Worm (Caenorhabditis elegans) whole organism, young adult: ENCODE data around the gene nifk-1.

ENCODE experiments used
- C17E4.6 ChIP-seq: fragments of 200-800 bp; sonication (Bioruptor generic); IDR thresholded peaks from 2 replicates; pipeline ENCODE4 v1.3.6; 2022; ENCODE audit warnings: missing genetic modification reagents, missing genetic modification characterization, missing compliant biosample characterization
- D2030.7 ChIP-seq: fragments of 200-800 bp; sonication (Bioruptor generic); IDR thresholded peaks from 2 replicates; pipeline ENCODE4 v1.3.6; 2022; ENCODE audit warnings: missing genetic modification reagents, missing genetic modification characterization, missing compliant biosample characterization
- F37B4.10 ChIP-seq: fragments of 200-800 bp; sonication (Bioruptor generic); IDR thresholded peaks from 2 replicates; pipeline ENCODE4 v1.3.6; 2022; ENCODE audit warnings: missing genetic modification characterization, missing compliant biosample characterization
- F49E8.2 ChIP-seq: sonication (generic microtip); optimal IDR thresholded peaks from 3 replicates; lab custom pipeline; 2017; ENCODE audit warnings: missing genetic modification characterization, mild to moderate bottlenecking, missing compliant biosample characterization, antibody characterized with exemption, moderate library complexity; ENCODE audit not compliant: insufficient read depth
- ama-1 ChIP-seq, 3 experiments: fragments of 150-350 bp in 1 of 3; sonication (generic microtip) in 2 of 3; optimal IDR thresholded peaks; 2 replicates each; lab custom pipeline; 2014 to 2018; ENCODE audit warnings: missing biosample characterization in 2 of 3, missing genetic modification characterization in 2 of 3, missing genetic modification reagents in 2 of 3
- ceh-27 ChIP-seq: fragments of 200-800 bp; sonication (Bioruptor generic); optimal IDR thresholded peaks from 2 replicates; lab custom pipeline; 2018; ENCODE audit warnings: mild to moderate bottlenecking, missing genetic modification characterization, moderate library complexity, missing compliant biosample characterization
- ceh-79 ChIP-seq: sonication (generic microtip); optimal IDR thresholded peaks from 2 replicates; lab custom pipeline; 2017; ENCODE audit warnings: mild to moderate bottlenecking, missing genetic modification characterization, missing compliant biosample characterization
- die-1 ChIP-seq: sonication (generic microtip); optimal IDR thresholded peaks from 2 replicates; lab custom pipeline; 2016; ENCODE audit warnings: missing genotype, mild to moderate bottlenecking, missing genetic modification characterization, missing compliant biosample characterization
- dpl-1 ChIP-seq: fragments of 150-350 bp; optimal IDR thresholded peaks from 2 replicates; lab custom pipeline; 2014; ENCODE audit warnings: missing biosample characterization, missing genetic modification reagents, missing genetic modification characterization
- ekl-4 ChIP-seq: fragments of 200-800 bp; sonication (Bioruptor generic); IDR thresholded peaks from 2 replicates; pipeline ENCODE4 v1.3.6; 2022; ENCODE audit warnings: missing genetic modification reagents, missing genetic modification characterization, missing compliant biosample characterization
- him-1 ChIP-seq: sonication (generic microtip); optimal IDR thresholded peaks from 2 replicates; lab custom pipeline; 2016; ENCODE audit warnings: missing genotype, missing genetic modification reagents, missing genetic modification characterization, missing compliant biosample characterization
- rcor-1 ChIP-seq: fragments of 200-800 bp; sonication (Bioruptor generic); IDR thresholded peaks from 2 replicates; pipeline ENCODE4 v1.3.6; 2022; ENCODE audit warnings: missing genetic modification reagents, missing genetic modification characterization, missing compliant biosample characterization
- sdz-38 ChIP-seq: sonication (generic microtip); optimal IDR thresholded peaks from 2 replicates; lab custom pipeline; 2016; ENCODE audit warnings: missing genotype, missing genetic modification characterization, missing compliant biosample characterization

DNA sequence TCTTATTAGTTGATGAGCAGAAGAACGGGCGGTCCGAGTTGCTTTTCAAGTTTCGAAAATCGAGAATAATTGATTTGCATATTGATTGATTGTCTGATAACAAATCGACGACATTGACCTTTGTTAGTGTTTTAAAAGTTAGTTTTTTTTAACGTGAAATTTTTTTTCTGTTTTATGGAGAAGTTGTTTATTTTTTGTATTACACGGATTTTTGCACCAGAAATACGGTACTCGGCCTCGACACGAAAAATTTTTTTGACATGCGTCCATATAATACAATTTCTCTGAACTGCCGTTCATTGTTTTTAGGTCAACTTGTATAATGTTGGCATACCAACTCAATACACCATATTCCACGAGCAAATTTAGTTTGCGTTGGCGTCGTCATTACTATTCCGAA, 37.7 kb downstream of the nifk-1 start, which contains the start of gene T23F11.2:
- TF ChIP-seq him-1, result no peak
- no peak for TF ChIP-seq ceh-27
- no peak for TF ChIP-seq die-1 (tag; lab: Kevin White, UChicago)
- no peak for TF ChIP-seq rcor-1
- no peak for TF ChIP-seq ceh-79 (tag; lab: Kevin White, UChicago)
- no peak for TF ChIP-seq D2030.7 (GFP tag; lab: Robert Waterston, UW)
- no peak for TF ChIP-seq C17E4.6 (GFP tag; lab: Robert Waterston, UW)
- no peak for TF ChIP-seq ama-1 (optimal IDR thresholded peaks at IDR 0.05; lab: Kevin White, UChicago)
- no peak for TF ChIP-seq ama-1 (GFP tag; optimal IDR thresholded peaks at IDR 0.05; lab: Kevin White, UChicago)
- no peak for TF ChIP-seq F49E8.2 (tag; lab: Kevin White, UChicago)
- no peak for TF ChIP-seq dpl-1
- TF ChIP-seq sdz-38 (tag; lab: Kevin White, UChicago), result no peak
- TF ChIP-seq F37B4.10 (GFP tag; lab: Robert Waterston, UW), result no peak
- no peak for TF ChIP-seq ekl-4
